Worm (Caenorhabditis elegans) whole organism, late embryonic: Measurements from ENCODE around the gene mfsd-8.

ENCODE experiments used
- C08G9.2 ChIP-seq: sonication (generic microtip); optimal IDR thresholded peaks from 2 replicates; lab custom pipeline; 2016; ENCODE audit warnings: mild to moderate bottlenecking, missing genetic modification characterization, moderate library complexity, missing compliant biosample characterization
- K02D7.2 ChIP-seq: sonication (generic microtip); optimal IDR thresholded peaks from 2 replicates; lab custom pipeline; 2017; ENCODE audit warnings: mild to moderate bottlenecking, missing genetic modification characterization, missing compliant biosample characterization
- T23F11.4 ChIP-seq: fragments of 200-800 bp; sonication (Bioruptor generic); optimal IDR thresholded peaks from 2 replicates; lab custom pipeline; 2018; ENCODE audit warnings: mild to moderate bottlenecking, missing genetic modification characterization, missing compliant biosample characterization
- ahr-1 ChIP-seq: sonication (generic microtip); optimal IDR thresholded peaks from 2 replicates; lab custom pipeline; 2016; ENCODE audit warnings: missing genetic modification characterization, missing compliant biosample characterization
- ama-1 ChIP-seq: fragments of 150-350 bp; optimal IDR thresholded peaks from 2 replicates; lab custom pipeline; 2014
- ceh-14 ChIP-seq: sonication (generic microtip); optimal IDR thresholded peaks from 2 replicates; lab custom pipeline; 2016; ENCODE audit warnings: missing genotype, missing genetic modification characterization, missing compliant biosample characterization
- ceh-18 ChIP-seq: sonication (generic microtip); optimal IDR thresholded peaks from 2 replicates; lab custom pipeline; 2016; ENCODE audit warnings: missing genetic modification characterization, missing compliant biosample characterization
- ceh-19 ChIP-seq: fragments of 200-800 bp; sonication (Bioruptor generic); optimal IDR thresholded peaks from 2 replicates; lab custom pipeline; 2018; ENCODE audit warnings: mild to moderate bottlenecking, missing genetic modification characterization, missing compliant biosample characterization
- ceh-2 ChIP-seq: sonication (generic microtip); optimal IDR thresholded peaks from 2 replicates; lab custom pipeline; 2016; ENCODE audit warnings: missing genotype, missing genetic modification characterization, missing compliant biosample characterization
- ceh-31 ChIP-seq: sonication (generic microtip); optimal IDR thresholded peaks from 2 replicates; lab custom pipeline; 2016; ENCODE audit warnings: missing genetic modification characterization, missing compliant biosample characterization
- ceh-45 ChIP-seq: fragments of 200-800 bp; sonication (Bioruptor generic); IDR thresholded peaks from 2 replicates; pipeline ENCODE4 v1.3.6; 2022; ENCODE audit warnings: missing genetic modification reagents, missing genetic modification characterization, missing compliant biosample characterization
- ceh-48 ChIP-seq: sonication (generic microtip); optimal IDR thresholded peaks from 2 replicates; lab custom pipeline; 2016; ENCODE audit warnings: missing genetic modification characterization, inconsistent platforms, missing compliant biosample characterization
- che-1 ChIP-seq: sonication (generic microtip); optimal IDR thresholded peaks from 2 replicates; lab custom pipeline; 2016; ENCODE audit warnings: mild to moderate bottlenecking, missing genetic modification characterization, missing compliant biosample characterization
- elt-2 ChIP-seq: sonication (generic microtip); optimal IDR thresholded peaks from 2 replicates; lab custom pipeline; 2016; ENCODE audit warnings: missing genetic modification reagents, missing genetic modification characterization, missing compliant biosample characterization
- elt-4 ChIP-seq: sonication (generic microtip); optimal IDR thresholded peaks from 2 replicates; lab custom pipeline; 2016; ENCODE audit warnings: missing genetic modification characterization, missing compliant biosample characterization
- ets-4 ChIP-seq: sonication (generic microtip); optimal IDR thresholded peaks from 2 replicates; lab custom pipeline; 2016; ENCODE audit warnings: missing genetic modification characterization, missing compliant biosample characterization
- eyg-1 ChIP-seq: sonication (generic microtip); optimal IDR thresholded peaks from 2 replicates; lab custom pipeline; 2016; ENCODE audit warnings: missing genotype, missing genetic modification characterization, missing compliant biosample characterization
- fkh-10 ChIP-seq: fragments of 150-350 bp; optimal IDR thresholded peaks from 2 replicates; lab custom pipeline; 2014; ENCODE audit warnings: missing biosample characterization, missing genetic modification reagents, missing genetic modification characterization
- hlh-8 ChIP-seq: sonication (generic microtip); optimal IDR thresholded peaks from 2 replicates; lab custom pipeline; 2016; ENCODE audit warnings: missing genotype, missing genetic modification characterization, missing compliant biosample characterization
- lim-6 ChIP-seq: sonication (generic microtip); optimal IDR thresholded peaks from 2 replicates; lab custom pipeline; 2016; ENCODE audit warnings: missing genetic modification characterization, missing compliant biosample characterization
- lin-11 ChIP-seq: fragments of 200-800 bp; sonication (Bioruptor generic); optimal IDR thresholded peaks from 2 replicates; lab custom pipeline; 2018; ENCODE audit warnings: mild to moderate bottlenecking, missing genetic modification characterization, missing compliant biosample characterization
- nfya-1 ChIP-seq: sonication (generic microtip); optimal IDR thresholded peaks from 2 replicates; lab custom pipeline; 2017; ENCODE audit warnings: missing genetic modification characterization, mild to moderate bottlenecking, missing compliant biosample characterization, antibody characterized with exemption, moderate library complexity
- nhr-232 ChIP-seq: sonication (generic microtip); optimal IDR thresholded peaks from 2 replicates; lab custom pipeline; 2016; ENCODE audit warnings: missing genetic modification characterization, missing compliant biosample characterization
- npax-4 ChIP-seq: sonication (generic microtip); optimal IDR thresholded peaks from 2 replicates; lab custom pipeline; 2016; ENCODE audit warnings: missing genetic modification characterization, missing compliant biosample characterization
- odd-2 ChIP-seq: sonication (generic microtip); optimal IDR thresholded peaks from 2 replicates; lab custom pipeline; 2017; ENCODE audit warnings: antibody characterized with exemption, mild to moderate bottlenecking, missing genetic modification characterization, missing compliant biosample characterization
- pat-9 ChIP-seq: fragments of 200-800 bp; sonication (Bioruptor generic); optimal IDR thresholded peaks from 2 replicates; lab custom pipeline; 2018; ENCODE audit warnings: mild to moderate bottlenecking, missing genetic modification characterization, moderate library complexity, missing compliant biosample characterization
- pax-1 ChIP-seq: fragments of 150-350 bp; optimal IDR thresholded peaks from 2 replicates; lab custom pipeline; 2014; ENCODE audit warnings: missing biosample characterization, missing genetic modification characterization
- pha-2 ChIP-seq: sonication (generic microtip); optimal IDR thresholded peaks from 2 replicates; lab custom pipeline; 2017; ENCODE audit warnings: mild to moderate bottlenecking, missing genetic modification characterization, missing compliant biosample characterization
- pqm-1 ChIP-seq: sonication (generic microtip); optimal IDR thresholded peaks from 2 replicates; lab custom pipeline; 2016; ENCODE audit warnings: missing genetic modification characterization, missing compliant biosample characterization
- ref-2 ChIP-seq: sonication (generic microtip); optimal IDR thresholded peaks from 2 replicates; lab custom pipeline; 2016; ENCODE audit warnings: missing genetic modification characterization, missing compliant biosample characterization
- rnt-1 ChIP-seq: sonication (generic microtip); optimal IDR thresholded peaks from 2 replicates; lab custom pipeline; 2016; ENCODE audit warnings: missing genetic modification characterization, missing compliant biosample characterization
- sdc-2 ChIP-seq: sonication (generic microtip); optimal IDR thresholded peaks from 2 replicates; lab custom pipeline; 2016; ENCODE audit warnings: missing genotype, missing genetic modification characterization, missing compliant biosample characterization
- sox-2 ChIP-seq: fragments of 200-800 bp; sonication (Bioruptor generic); IDR thresholded peaks from 2 replicates; pipeline ENCODE4 v1.3.6; 2022; ENCODE audit warnings: missing genetic modification reagents, missing genetic modification characterization, missing compliant biosample characterization
- tbx-2 ChIP-seq: sonication (generic microtip); optimal IDR thresholded peaks from 2 replicates; lab custom pipeline; 2016; ENCODE audit warnings: missing genetic modification characterization, missing compliant biosample characterization
- tbx-7 ChIP-seq: sonication (generic microtip); optimal IDR thresholded peaks from 2 replicates; lab custom pipeline; 2016; ENCODE audit warnings: missing genotype, missing genetic modification characterization, missing compliant biosample characterization
- ttx-3 ChIP-seq: sonication (generic microtip); optimal IDR thresholded peaks from 2 replicates; lab custom pipeline; 2016; ENCODE audit warnings: missing genetic modification reagents, missing genetic modification characterization, missing compliant biosample characterization
- unc-42 ChIP-seq: sonication (generic microtip); optimal IDR thresholded peaks from 2 replicates; lab custom pipeline; 2016; ENCODE audit warnings: missing genotype, missing genetic modification characterization, missing compliant biosample characterization
- unc-86 ChIP-seq: sonication (generic microtip); optimal IDR thresholded peaks from 2 replicates; lab custom pipeline; 2016; ENCODE audit warnings: missing genetic modification characterization, missing compliant biosample characterization
- zip-5 ChIP-seq: sonication (generic microtip); optimal IDR thresholded peaks from 2 replicates; lab custom pipeline; 2016; ENCODE audit warnings: missing genetic modification characterization, missing compliant biosample characterization
- ztf-16 ChIP-seq: sonication (generic microtip); optimal IDR thresholded peaks from 2 replicates; lab custom pipeline; 2017; ENCODE audit warnings: missing genetic modification characterization, missing compliant biosample characterization

The mfsd-8 gene

ce11 chrIII:3312111-3312510 is 30.0 kb downstream of the mfsd-8 start:
- TF ChIP-seq fkh-10 (GFP tag; lab: Kevin White, UChicago): no peak
- no peak for TF ChIP-seq sox-2 (GFP tag; lab: Robert Waterston, UW)
- TF ChIP-seq pax-1 (tag; lab: Kevin White, UChicago): no peak
- no peak for TF ChIP-seq K02D7.2 (tag; lab: Kevin White, UChicago)
- TF ChIP-seq sdc-2 (tag; lab: Kevin White, UChicago): no peak
- no peak for TF ChIP-seq ref-2 (tag; lab: Kevin White, UChicago)
- no peak for TF ChIP-seq npax-4

ce11 chrIII:3317887-3318286 is 35.8 kb downstream of the mfsd-8 start:
- TF ChIP-seq pha-2 (tag; lab: Kevin White, UChicago) (no peak), ahr-1 (tag; lab: Kevin White, UChicago) (no peak), ref-2 (tag; lab: Kevin White, UChicago) (no peak), ceh-45 (GFP tag; lab: Robert Waterston, UW) (0 out of 2 replicates have a peak, but pooled peaks have one; percentile 26), pat-9 (tag; lab: Kevin White, UChicago) (no peak), lim-6 (tag; lab: Kevin White, UChicago) (no peak), tbx-2 (tag; lab: Kevin White, UChicago) (no peak), odd-2 (no peak)

- no peak for TF ChIP-seq lin-11 (tag; lab: Kevin White, UChicago)
- no peak for TF ChIP-seq ttx-3 (tag; lab: Kevin White, UChicago)
- TF ChIP-seq hlh-8 (tag; lab: Kevin White, UChicago): no peak
- TF ChIP-seq eyg-1 (tag; lab: Kevin White, UChicago): no peak
- TF ChIP-seq, all 69 proteins: peak for 0
Observed at ce11 chrIII:3321145-3321544, 39.0 kb downstream of the mfsd-8 start, which contains the start of gene Y53G8AR.9. Gene Y53G8AR.9 (minus strand): TSS chrIII:3321245.

- TF ChIP-seq unc-42 (tag; lab: Kevin White, UChicago) (peak; percentile 47), ceh-14 (tag; lab: Kevin White, UChicago) (peak; percentile 56), pqm-1 (tag; lab: Kevin White, UChicago) (no peak), nfya-1 (tag; lab: Kevin White, UChicago) (peak; percentile 1), zip-5 (tag; lab: Kevin White, UChicago) (peak; percentile 5), elt-2 (peak; percentile 34), rnt-1 (tag; lab: Kevin White, UChicago) (peak; percentile 24), elt-4 (no peak), ceh-18 (tag; lab: Kevin White, UChicago) (no peak), pax-1 (tag; lab: Kevin White, UChicago) (no peak), tbx-2 (tag; lab: Kevin White, UChicago) (peak; percentile 33), tbx-7 (tag; lab: Kevin White, UChicago) (peak; percentile 47), ceh-48 (tag; lab: Kevin White, UChicago) (peak; percentile 12), ama-1 (lab: Kevin White, UChicago) (no peak), C08G9.2 (tag; lab: Kevin White, UChicago) (peak; percentile 61), ceh-31 (tag; lab: Kevin White, UChicago) (peak; percentile 70), ets-4 (tag; lab: Kevin White, UChicago) (peak; percentile 67), ceh-2 (tag; lab: Kevin White, UChicago) (peak; percentile 59)
Observed at ce11 chrIII:3322317-3323010, 40.4 kb downstream of the mfsd-8 start, which contains the start of gene phf-15. Gene phf-15 (plus strand): TSS chrIII:3322853.

- no peak for TF ChIP-seq ceh-19 (GFP tag; lab: Kevin White, UChicago)
- no peak for TF ChIP-seq nhr-232
- TF ChIP-seq nfya-1 (tag; lab: Kevin White, UChicago): peak; percentile 46
- TF ChIP-seq T23F11.4: no peak
- TF ChIP-seq elt-2: peak; percentile 31
- TF ChIP-seq elt-4: no peak
- TF ChIP-seq rnt-1 (tag; lab: Kevin White, UChicago): no peak
- peak; percentile 19 for TF ChIP-seq ztf-16 (tag; lab: Kevin White, UChicago)
- TF ChIP-seq unc-86 (tag; lab: Kevin White, UChicago): no peak
- TF ChIP-seq che-1: no peak
Observed at ce11 chrIII:3323906-3324305, 41.8 kb downstream of the mfsd-8 start.
